Worm (Caenorhabditis elegans): Measurements from ENCODE around the gene T10C6.7.

Gene T10C6.7

DNA sequence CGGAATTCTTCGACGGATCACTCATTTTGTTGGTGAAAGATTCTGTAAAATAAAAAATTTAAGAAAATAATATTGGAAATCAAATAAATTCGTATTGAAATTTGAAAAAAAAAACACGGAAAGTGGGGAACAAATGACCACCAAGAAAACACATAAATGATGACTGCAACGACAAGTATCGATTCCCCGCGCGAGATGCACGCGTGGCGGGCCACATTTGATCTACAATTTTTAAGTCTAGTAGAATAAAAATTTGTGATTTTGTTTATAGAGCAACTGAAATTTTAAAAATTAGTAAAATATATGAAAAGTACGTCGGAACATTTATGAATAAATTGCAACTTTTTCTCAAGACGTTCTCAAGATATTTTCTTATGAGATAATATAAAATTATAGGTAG, 23.5 kb upstream of the T10C6.7 start, which contains the start of gene F14H3.4:
Gene F14H3.4 (minus strand): TSS at position 42 of the 400 bp plus-strand sequence.
- TF ChIP-seq unc-55 (GFP tag; optimal IDR thresholded peaks at IDR 0.05) = no peak
- no peak for TF ChIP-seq fkh-6 (tag; optimal IDR thresholded peaks at IDR 0.05)
- no peak for TF ChIP-seq ahr-1 (tag; optimal IDR thresholded peaks at IDR 0.05)
- TF ChIP-seq nhr-11 (tag; optimal IDR thresholded peaks at IDR 0.05) = no peak
- no peak for TF ChIP-seq tbx-2 (tag; optimal IDR thresholded peaks at IDR 0.05)
- no peak for TF ChIP-seq ets-4 (tag; optimal IDR thresholded peaks at IDR 0.05)
- TF ChIP-seq ceh-22 (tag; optimal IDR thresholded peaks at IDR 0.05) = no peak
- no peak for TF ChIP-seq hlh-8 (tag; optimal IDR thresholded peaks at IDR 0.05)
- TF ChIP-seq nfya-1 (tag; optimal IDR thresholded peaks at IDR 0.05) = no peak
- TF ChIP-seq ttx-3 (tag; optimal IDR thresholded peaks at IDR 0.05) = no peak
- TF ChIP-seq pax-1 (tag; optimal IDR thresholded peaks at IDR 0.05) = no peak
- no peak for TF ChIP-seq T23F11.4 (GFP tag; optimal IDR thresholded peaks at IDR 0.05)
- TF ChIP-seq pha-2 (tag; optimal IDR thresholded peaks at IDR 0.05) = no peak

DNA sequence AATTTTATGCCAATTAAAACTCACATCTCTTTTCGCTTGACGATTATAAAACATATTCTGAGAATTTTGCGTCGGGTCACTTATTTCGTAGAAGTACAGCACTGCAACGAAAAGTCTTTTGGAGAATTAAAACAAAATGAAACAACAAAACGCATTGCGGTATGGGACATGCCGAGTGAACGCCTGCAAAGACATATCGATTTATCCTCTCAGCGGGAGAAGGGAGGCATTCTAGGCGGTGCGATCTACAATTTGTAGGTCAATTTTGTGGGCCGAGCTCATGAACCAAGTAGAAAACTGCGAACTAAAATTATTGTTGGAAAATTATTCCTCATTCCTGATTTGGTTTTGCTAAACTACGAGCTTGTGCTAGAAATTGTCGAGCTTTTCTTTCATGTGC, 21.9 kb upstream of the T10C6.7 start, which contains the start of gene F14H3.3:
Gene F14H3.3 (minus strand): TSS at position 101 of the 400 bp plus-strand sequence.
- TF ChIP-seq ceh-48 (tag; optimal IDR thresholded peaks at IDR 0.05) (no peak), unc-86 (tag; optimal IDR thresholded peaks at IDR 0.05) (no peak), ceh-31 (tag; optimal IDR thresholded peaks at IDR 0.05) (no peak), dmd-4 (tag; optimal IDR thresholded peaks at IDR 0.05; ENCODE audit: borderline replicate concordance) (no peak), dve-1 (tag; optimal IDR thresholded peaks at IDR 0.05) (no peak), ceh-2 (tag; optimal IDR thresholded peaks at IDR 0.05) (no peak), pha-2 (tag; optimal IDR thresholded peaks at IDR 0.05) (no peak), nhr-11 (tag; optimal IDR thresholded peaks at IDR 0.05) (no peak), pax-1 (tag; optimal IDR thresholded peaks at IDR 0.05) (no peak), K09A11.1 (tag; optimal IDR thresholded peaks at IDR 0.05; ENCODE audit: insufficient read depth) (no peak), ref-2 (tag; optimal IDR thresholded peaks at IDR 0.05) (no peak)

DNA sequence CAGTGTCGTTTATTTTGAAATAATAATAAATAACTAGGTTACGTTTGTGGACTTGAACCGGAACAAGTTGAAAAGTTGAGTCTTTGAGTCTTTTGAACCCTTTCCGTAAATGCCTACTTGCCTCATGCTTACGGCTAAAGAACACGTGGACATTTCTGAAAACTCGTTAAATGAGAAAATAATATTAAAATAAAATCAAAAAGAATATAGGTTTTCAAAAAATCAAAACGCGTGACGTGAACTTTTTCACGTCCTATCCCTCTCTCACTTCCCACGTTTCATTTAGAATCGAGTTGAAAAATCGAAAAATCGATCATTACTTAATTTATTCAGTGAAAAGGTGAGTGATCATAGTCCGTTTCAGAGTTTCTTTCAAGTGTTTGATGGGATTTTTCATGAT, 17.7 kb upstream of the T10C6.7 start, which contains the start of gene best-12:
Gene best-12 (plus strand): TSS at position 301 of the 400 bp plus-strand sequence.
- TF ChIP-seq ztf-16 (tag; optimal IDR thresholded peaks at IDR 0.05) = no peak
- TF ChIP-seq fax-1 (tag; optimal IDR thresholded peaks at IDR 0.05) = no peak
- TF ChIP-seq elt-4 (tag; optimal IDR thresholded peaks at IDR 0.05) = no peak
- no peak for TF ChIP-seq pag-3 (tag; optimal IDR thresholded peaks at IDR 0.05; ENCODE audit: borderline replicate concordance)
- TF ChIP-seq elt-2 (tag; optimal IDR thresholded peaks at IDR 0.05) = no peak
- no peak for TF ChIP-seq ceh-48 (tag; optimal IDR thresholded peaks at IDR 0.05)
- no peak for TF ChIP-seq eyg-1 (tag; optimal IDR thresholded peaks at IDR 0.05)
- no peak for TF ChIP-seq syd-9 (tag; optimal IDR thresholded peaks at IDR 0.05)
- TF ChIP-seq ceh-14 (tag; optimal IDR thresholded peaks at IDR 0.05) = no peak
- no peak for TF ChIP-seq sox-2 (GFP tag; IDR thresholded peaks at IDR 0.05)
- no peak for TF ChIP-seq unc-3 (GFP tag; conservative IDR thresholded peaks at IDR 0.05)
- TF ChIP-seq unc-3 (tag; optimal IDR thresholded peaks at IDR 0.05) = no peak
- TF ChIP-seq ets-4 (tag; optimal IDR thresholded peaks at IDR 0.05) = no peak
- no peak for TF ChIP-seq tbx-7 (tag; optimal IDR thresholded peaks at IDR 0.05)
- no peak for TF ChIP-seq C08G9.2 (tag; optimal IDR thresholded peaks at IDR 0.05)
- TF ChIP-seq mec-3 (tag; optimal IDR thresholded peaks at IDR 0.05; ENCODE audit: borderline replicate concordance) = no peak
- TF ChIP-seq che-1 (tag; optimal IDR thresholded peaks at IDR 0.05) = no peak

DNA sequence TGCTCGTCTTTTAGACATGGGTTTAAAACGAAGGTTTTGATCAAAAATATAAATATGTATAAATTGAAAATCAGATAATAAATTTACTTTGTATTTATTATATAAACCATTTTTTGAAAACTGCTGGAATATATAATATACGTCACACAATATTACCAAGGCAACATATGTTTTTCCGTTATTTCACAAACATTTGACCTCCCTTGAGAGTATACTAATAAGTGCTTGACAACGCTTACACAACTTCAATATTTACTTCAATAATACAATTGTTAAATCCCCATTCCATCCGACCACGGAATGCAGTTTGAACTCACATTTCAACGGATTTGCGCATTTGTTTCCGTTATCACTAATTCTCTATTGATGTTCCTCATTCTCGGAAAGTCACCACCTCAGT, 16.0 kb upstream of the T10C6.7 start, which contains the start of gene str-198:
Gene str-198 (plus strand): TSS at position 301 of the 400 bp plus-strand sequence.
- no peak for TF ChIP-seq K02D7.2 (tag; optimal IDR thresholded peaks at IDR 0.05)
- TF ChIP-seq che-1 (tag; optimal IDR thresholded peaks at IDR 0.05) = no peak
- no peak for TF ChIP-seq pag-3 (tag; optimal IDR thresholded peaks at IDR 0.05; ENCODE audit: borderline replicate concordance)
- TF ChIP-seq ceh-48 (tag; optimal IDR thresholded peaks at IDR 0.05) = no peak
- no peak for TF ChIP-seq fkh-6 (tag; optimal IDR thresholded peaks at IDR 0.05)

Data from whole organism, late embryonic.